Worm (Caenorhabditis elegans) whole organism, L1 larva: ENCODE results near the gene mtch-1.
"Not testable (repeated sequence)": the region's sequence is repeated elsewhere in the genome, so short reads cannot be mapped to it uniquely, and the experiment has no call there.

ENCODE experiments used
- C04F5.9 ChIP-seq: sonication (generic microtip); optimal IDR thresholded peaks from 2 replicates; lab custom pipeline; 2016; ENCODE audit warnings: missing genetic modification characterization, missing compliant biosample characterization
- Y116A8C.19 ChIP-seq: sonication (generic microtip); optimal IDR thresholded peaks from 2 replicates; lab custom pipeline; 2016; ENCODE audit warnings: missing compliant biosample characterization, missing genetic modification characterization, borderline replicate concordance
- aha-1 ChIP-seq: fragments of 150-350 bp; optimal IDR thresholded peaks from 2 replicates; lab custom pipeline; 2014; ENCODE audit warnings: missing biosample characterization, missing genetic modification characterization
- alr-1 ChIP-seq: fragments of 200-800 bp; sonication (Bioruptor generic); optimal IDR thresholded peaks from 2 replicates; lab custom pipeline; 2018; ENCODE audit warnings: borderline replicate concordance, mild to moderate bottlenecking, missing genetic modification characterization, missing compliant biosample characterization
- ceh-8 ChIP-seq: fragments of 200-800 bp; sonication (Bioruptor generic); optimal IDR thresholded peaks from 2 replicates; lab custom pipeline; 2018; ENCODE audit warnings: mild to moderate bottlenecking, missing genetic modification characterization, moderate library complexity, missing compliant biosample characterization
- ceh-88 ChIP-seq: fragments of 200-800 bp; sonication (Bioruptor generic); IDR thresholded peaks from 2 replicates; pipeline ENCODE4 v1.3.6; 2022; ENCODE audit warnings: missing genetic modification characterization, missing compliant biosample characterization
- dsc-1 ChIP-seq: sonication (generic microtip); optimal IDR thresholded peaks from 2 replicates; lab custom pipeline; 2016; ENCODE audit warnings: mild to moderate bottlenecking, missing genetic modification characterization, missing compliant biosample characterization
- efl-1 ChIP-seq, 4 experiments: fragments of 150-350 bp; optimal IDR thresholded peaks in 3 of 4; peaks in 1 of 4; 1 replicate in 1 of 4; 2 replicates in 3 of 4; lab custom pipeline; 2014; ENCODE audit warnings: missing biosample characterization in 2 of 4, missing genetic modification characterization in 2 of 4, missing genetic modification reagents in 2 of 4
- efl-3 ChIP-seq: fragments of 200-800 bp; sonication (Bioruptor generic); optimal IDR thresholded peaks from 2 replicates; lab custom pipeline; 2018; ENCODE audit warnings: mild to moderate bottlenecking, missing genetic modification characterization, missing compliant biosample characterization
- egl-13 ChIP-seq: sonication (generic microtip); optimal IDR thresholded peaks from 2 replicates; lab custom pipeline; 2016; ENCODE audit warnings: missing genotype, missing genetic modification reagents, missing genetic modification characterization, missing compliant biosample characterization
- fkh-10 ChIP-seq: sonication (generic microtip); optimal IDR thresholded peaks from 2 replicates; lab custom pipeline; 2017; ENCODE audit warnings: missing biosample characterization, missing genetic modification reagents, missing genetic modification characterization
- fos-1 ChIP-seq: fragments of 150-350 bp; optimal IDR thresholded peaks from 2 replicates; lab custom pipeline; 2014; ENCODE audit warnings: missing biosample characterization, missing genetic modification characterization
- grh-1 ChIP-seq: fragments of 200-800 bp; sonication (Bioruptor generic); IDR thresholded peaks from 2 replicates; pipeline ENCODE4 v1.3.6; 2022; ENCODE audit warnings: missing genetic modification reagents, missing genetic modification characterization, missing compliant biosample characterization
- hlh-4 ChIP-seq: sonication (generic microtip); optimal IDR thresholded peaks from 2 replicates; lab custom pipeline; 2016; ENCODE audit warnings: mild to moderate bottlenecking, missing genetic modification characterization, missing compliant biosample characterization
- hpl-2 ChIP-seq: fragments of 150-350 bp; optimal IDR thresholded peaks from 2 replicates; lab custom pipeline; 2014; ENCODE audit warnings: missing biosample characterization, missing genetic modification reagents, missing genetic modification characterization
- irx-1 ChIP-seq: sonication (generic microtip); optimal IDR thresholded peaks from 2 replicates; lab custom pipeline; 2016; ENCODE audit warnings: missing genetic modification characterization, missing compliant biosample characterization
- lin-13 ChIP-seq: fragments of 150-350 bp; optimal IDR thresholded peaks from 2 replicates; lab custom pipeline; 2014; ENCODE audit warnings: missing biosample characterization, missing genetic modification reagents, missing genetic modification characterization
- lin-15B ChIP-seq: fragments of 150-350 bp; sonication (generic microtip); optimal IDR thresholded peaks from 3 replicates; lab custom pipeline; 2014; ENCODE audit warnings: missing biosample characterization, missing genetic modification characterization
- lin-35 ChIP-seq, 2 experiments: fragments of 150-350 bp; optimal IDR thresholded peaks; 2 replicates each; lab custom pipeline; 2014; ENCODE audit warnings: missing biosample characterization in 2 of 2, missing genetic modification characterization in 2 of 2, missing genetic modification reagents in 2 of 2
- lir-3 ChIP-seq: sonication (generic microtip); optimal IDR thresholded peaks from 2 replicates; lab custom pipeline; 2016; ENCODE audit warnings: mild to moderate bottlenecking, missing genetic modification characterization, moderate library complexity, missing compliant biosample characterization; ENCODE audit not compliant: poor library complexity
- lsy-2 ChIP-seq, 2 experiments: fragments of 150-350 bp; optimal IDR thresholded peaks; 2 replicates each; lab custom pipeline; 2014; ENCODE audit warnings: missing biosample characterization in 2 of 2, missing genetic modification characterization in 2 of 2
- mdl-1 ChIP-seq, 2 experiments: fragments of 150-350 bp; optimal IDR thresholded peaks; 2 replicates each; lab custom pipeline; 2014 to 2017; ENCODE audit warnings: missing biosample characterization in 2 of 2, missing genetic modification characterization in 2 of 2, inconsistent platforms in 1 of 2
- nhr-12 ChIP-seq: sonication (generic microtip); optimal IDR thresholded peaks from 2 replicates; lab custom pipeline; 2017; ENCODE audit warnings: missing biosample characterization, missing genetic modification characterization
- nhr-19 ChIP-seq: fragments of 200-800 bp; sonication (Bioruptor generic); conservative IDR thresholded peaks from 2 replicates; pipeline ENCODE4 v1.3.6; 2022; ENCODE audit warnings: missing genetic modification characterization, missing compliant biosample characterization
- nhr-237 ChIP-seq: fragments of 150-350 bp; optimal IDR thresholded peaks from 2 replicates; lab custom pipeline; 2014; ENCODE audit warnings: missing biosample characterization, missing genetic modification characterization
- nhr-84 ChIP-seq: sonication (generic microtip); optimal IDR thresholded peaks from 2 replicates; lab custom pipeline; 2017; ENCODE audit warnings: missing biosample characterization, missing genetic modification characterization
- pag-3 ChIP-seq: sonication (generic microtip); optimal IDR thresholded peaks from 2 replicates; lab custom pipeline; 2017; ENCODE audit warnings: missing genetic modification characterization, mild to moderate bottlenecking, missing compliant biosample characterization, antibody characterized with exemption, borderline replicate concordance; ENCODE audit not compliant: insufficient read depth
- rnt-1 ChIP-seq: sonication (generic microtip); optimal IDR thresholded peaks from 2 replicates; lab custom pipeline; 2016; ENCODE audit warnings: mild to moderate bottlenecking, missing genetic modification characterization, moderate library complexity, missing compliant biosample characterization
- snpc-4 ChIP-seq: fragments of 150-350 bp; optimal IDR thresholded peaks from 2 replicates; lab custom pipeline; 2014; ENCODE audit warnings: missing biosample characterization, missing genetic modification characterization
- sptf-1 ChIP-seq: fragments of 150-350 bp; optimal IDR thresholded peaks from 2 replicates; lab custom pipeline; 2014; ENCODE audit warnings: missing biosample characterization, missing genetic modification characterization
- sup-37 ChIP-seq: fragments of 200-800 bp; sonication (Bioruptor generic); optimal IDR thresholded peaks from 2 replicates; lab custom pipeline; 2018; ENCODE audit warnings: mild to moderate bottlenecking, missing genetic modification characterization, missing compliant biosample characterization
- unc-130 ChIP-seq: fragments of 150-350 bp; optimal IDR thresholded peaks from 2 replicates; lab custom pipeline; 2017; ENCODE audit warnings: missing biosample characterization, missing genetic modification characterization, inconsistent platforms
- unc-86 ChIP-seq: sonication (generic microtip); optimal IDR thresholded peaks from 2 replicates; lab custom pipeline; 2016; ENCODE audit warnings: missing genetic modification characterization, missing compliant biosample characterization
- unc-98 ChIP-seq: fragments of 200-800 bp; sonication (Bioruptor generic); IDR thresholded peaks from 2 replicates; pipeline ENCODE4 v1.3.6; 2022; ENCODE audit warnings: missing genetic modification characterization, missing compliant biosample characterization
- vab-15 ChIP-seq: sonication (generic microtip); optimal IDR thresholded peaks from 2 replicates; lab custom pipeline; 2017; ENCODE audit warnings: missing genotype, mild to moderate bottlenecking, missing genetic modification characterization, missing compliant biosample characterization

The mtch-1 gene

DNA sequence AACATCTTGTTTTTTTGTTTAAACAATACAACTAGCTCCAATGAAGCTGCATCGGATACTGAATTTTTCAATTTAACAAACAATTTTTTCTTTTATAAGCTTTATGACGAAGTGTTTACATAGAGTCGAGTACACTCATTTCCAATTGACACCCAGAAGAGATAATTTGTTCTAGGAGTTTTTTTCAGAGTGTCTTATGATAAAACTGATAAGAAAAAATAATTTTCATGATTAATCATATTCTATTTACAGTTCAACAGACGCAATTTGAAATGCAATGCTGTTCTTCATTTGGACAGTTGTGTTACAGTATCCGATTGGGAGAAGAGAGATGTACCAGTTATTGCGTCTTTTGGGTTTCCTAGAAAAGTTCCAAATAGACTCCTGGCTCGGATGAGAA lies 8.0 kb upstream of the mtch-1 start:
- TF ChIP-seq efl-3 (GFP tag; lab: Kevin White, UChicago), result no peak
- TF ChIP-seq Y116A8C.19 (tag; lab: Kevin White, UChicago), result no peak
- TF ChIP-seq nhr-84 (tag; lab: Kevin White, UChicago), result no peak
- TF ChIP-seq lin-13 (GFP tag; lab: Kevin White, UChicago), result no peak
- TF ChIP-seq egl-13 (tag; lab: Kevin White, UChicago), result no peak
- TF ChIP-seq lin-35 (GFP tag; optimal IDR thresholded peaks at IDR 0.05; lab: Kevin White, UChicago), result no peak
- TF ChIP-seq sup-37, result no peak
- no peak for TF ChIP-seq mdl-1 (tag; optimal IDR thresholded peaks at IDR 0.05; lab: Kevin White, UChicago)
- TF ChIP-seq dsc-1 (tag; lab: Kevin White, UChicago), result no peak

- TF ChIP-seq efl-1 (optimal IDR thresholded peaks at IDR 0.05; lab: Kevin White, UChicago) (no peak), efl-1 (GFP tag; optimal IDR thresholded peaks at IDR 0.05 in 1 of 2; lab: Kevin White, UChicago) (no peak)
Measured at ce11 chrII:7381142-7381611, 7.2 kb upstream of the mtch-1 start, which contains the start of gene C07D10.5. C07D10.5 (plus strand) TSS chrII:7381561.

DNA sequence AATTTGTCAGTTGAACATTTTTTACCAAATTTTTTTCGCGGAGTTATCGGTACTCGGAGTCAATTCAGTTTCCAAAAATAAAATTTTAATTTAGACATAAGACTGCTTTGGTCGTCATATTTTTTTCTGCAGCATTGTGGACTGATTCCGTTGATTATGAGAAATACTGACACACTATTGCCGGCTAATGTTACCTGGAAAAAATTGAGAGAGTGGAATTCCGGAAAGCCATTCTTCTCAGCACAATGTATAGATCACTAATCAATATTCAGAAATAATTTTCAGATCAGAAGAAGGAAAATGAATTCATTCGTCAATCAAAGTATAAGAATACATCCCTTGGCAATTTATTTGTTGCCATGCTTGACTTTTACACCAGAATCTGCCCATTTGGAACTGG lies 5.1 kb upstream of the mtch-1 start, which contains the start of gene C07D10.6:
Gene C07D10.6, plus strand, starts transcription at position 301 of the 400 bp plus-strand sequence.
- no peak for TF ChIP-seq grh-1 (GFP tag; lab: Robert Waterston, UW)
- TF ChIP-seq pag-3 (tag; lab: Kevin White, UChicago), result no peak
- no peak for TF ChIP-seq hlh-4 (tag; lab: Kevin White, UChicago)
- no peak for TF ChIP-seq egl-13 (tag; lab: Kevin White, UChicago)
- TF ChIP-seq unc-130 (tag; lab: Kevin White, UChicago), result no peak
- TF ChIP-seq nhr-19 (GFP tag; lab: Robert Waterston, UW), result no peak
- TF ChIP-seq ceh-8, result no peak
- TF ChIP-seq fkh-10 (GFP tag; lab: Kevin White, UChicago), result no peak
- TF ChIP-seq fos-1 (tag; lab: Kevin White, UChicago), result no peak
- TF ChIP-seq rnt-1 (tag; lab: Kevin White, UChicago), result no peak
- no peak for TF ChIP-seq sptf-1 (tag; lab: Kevin White, UChicago)
- no peak for TF ChIP-seq lir-3 (tag; lab: Kevin White, UChicago)
- TF ChIP-seq unc-86, result no peak
- no peak for TF ChIP-seq nhr-237 (tag; lab: Kevin White, UChicago)
- no peak for TF ChIP-seq vab-15
- TF ChIP-seq irx-1 (tag; lab: Kevin White, UChicago), result no peak
- no peak for TF ChIP-seq alr-1 (tag; lab: Kevin White, UChicago)
- no peak for TF ChIP-seq lin-15B

- TF ChIP-seq hpl-2 (GFP tag; lab: Kevin White, UChicago), result no peak
- TF ChIP-seq mdl-1 (tag; optimal IDR thresholded peaks at IDR 0.05; lab: Kevin White, UChicago), result no peak
- no peak for TF ChIP-seq efl-1 (optimal IDR thresholded peaks at IDR 0.05; lab: Kevin White, UChicago)
- TF ChIP-seq efl-1 (GFP tag; optimal IDR thresholded peaks at IDR 0.05 in 1 of 2; lab: Kevin White, UChicago), result peak in 1 of 2 experiments; percentile 79
- no peak for TF ChIP-seq aha-1 (tag; lab: Kevin White, UChicago)
- TF ChIP-seq lin-15B, result no peak
- no peak for TF ChIP-seq snpc-4 (tag; lab: Kevin White, UChicago)
- no peak for TF ChIP-seq ceh-88
- TF ChIP-seq unc-98 (GFP tag; lab: Robert Waterston, UW), result no peak
- TF ChIP-seq, all 84 proteins: peak for 1
Measured at ce11 chrII:7374980-7375379, 1.0 kb upstream of the mtch-1 start, which contains the start of gene F43E2.1. F43E2.1 (plus strand) TSS chrII:7375280.

DNA sequence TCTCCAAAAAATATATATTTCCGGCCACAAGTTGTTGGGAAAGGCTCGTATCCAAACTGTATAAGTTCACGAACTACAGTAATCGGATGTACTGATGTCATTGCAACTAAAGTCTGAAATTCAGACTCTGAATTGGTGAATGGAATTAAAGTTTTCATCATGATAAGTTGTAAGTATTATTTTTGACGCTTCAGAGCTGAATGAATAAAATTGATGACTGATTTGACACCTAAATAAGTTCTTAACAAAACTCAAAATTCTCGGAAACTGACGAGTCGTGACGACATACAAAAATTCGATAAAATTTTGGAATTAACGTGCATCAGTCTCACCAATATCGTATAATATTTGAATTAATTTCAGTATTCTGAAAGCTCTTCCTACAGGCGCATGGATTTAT lies 3.8 kb downstream of the mtch-1 start, which contains the start of gene F43E2.11:
Gene F43E2.11, minus strand, starts transcription at position 101 of the 400 bp plus-strand sequence.
- TF ChIP-seq lsy-2 (tag; optimal IDR thresholded peaks at IDR 0.05; lab: Kevin White, UChicago); C04F5.9; nhr-12: not testable (repeated sequence)
